Worm (Caenorhabditis elegans): Measurements from ENCODE around the gene mam-5.

- TF ChIP-seq hlh-26 (GFP tag; conservative IDR thresholded peaks at IDR 0.05) (no peak), ztf-28 (GFP tag; IDR thresholded peaks at IDR 0.05) (no peak), unc-130 (GFP tag; optimal IDR thresholded peaks at IDR 0.05) (no peak), snpc-1.3 (tag; optimal IDR thresholded peaks at IDR 0.05; ENCODE audit: insufficient read depth) (no peak)
These were observed 31.2 kb upstream of the mam-5 start, which contains the start of gene ceh-75 for ce11 chrV:9921288-9921687.
